Worm (Caenorhabditis elegans) whole organism, L3 larva: ENCODE results near the gene F49F1.10.
"Not testable (repeated sequence)": the region's sequence is repeated elsewhere in the genome, so short reads cannot be mapped to it uniquely, and the experiment has no call there.

ENCODE experiments used
- ZK546.5 ChIP-seq: sonication (generic microtip); optimal IDR thresholded peaks from 2 replicates; lab custom pipeline; 2017; ENCODE audit warnings: missing biosample characterization, missing genetic modification characterization
- aly-2 ChIP-seq: fragments of 150-350 bp; optimal IDR thresholded peaks from 2 replicates; lab custom pipeline; 2014; ENCODE audit warnings: missing biosample characterization, missing genetic modification characterization
- ama-1 ChIP-seq: fragments of 150-350 bp; optimal IDR thresholded peaks from 2 replicates; lab custom pipeline; 2018
- ceh-16 ChIP-seq: sonication (generic microtip); optimal IDR thresholded peaks from 2 replicates; lab custom pipeline; 2017; ENCODE audit warnings: missing biosample characterization, missing genetic modification characterization
- ceh-82 ChIP-seq: fragments of 150-350 bp; optimal IDR thresholded peaks from 2 replicates; lab custom pipeline; 2014; ENCODE audit warnings: missing biosample characterization, missing genetic modification characterization
- egl-5 ChIP-seq: fragments of 150-350 bp; optimal IDR thresholded peaks from 2 replicates; lab custom pipeline; 2017; ENCODE audit warnings: missing biosample characterization, missing genetic modification reagents, missing genetic modification characterization, inconsistent platforms
- elt-1 ChIP-seq: fragments of 150-350 bp; optimal IDR thresholded peaks from 2 replicates; lab custom pipeline; 2014; ENCODE audit warnings: missing biosample characterization, missing genetic modification characterization
- elt-3 ChIP-seq, 3 experiments: fragments of 150-350 bp in 1 of 3; sonication (generic microtip) in 2 of 3; optimal IDR thresholded peaks; 2 replicates in 2 of 3; 4 replicates in 1 of 3; lab custom pipeline; 2014 to 2017; ENCODE audit warnings: missing biosample characterization in 3 of 3, missing genetic modification characterization in 3 of 3
- eor-1 ChIP-seq, 2 experiments: fragments of 150-350 bp; optimal IDR thresholded peaks; 2 replicates each; lab custom pipeline; 2014 to 2018; ENCODE audit warnings: missing biosample characterization in 2 of 2, missing genetic modification characterization in 2 of 2
- fkh-2 ChIP-seq: fragments of 150-350 bp; optimal IDR thresholded peaks from 2 replicates; lab custom pipeline; 2014; ENCODE audit warnings: missing biosample characterization, missing genetic modification reagents, missing genetic modification characterization
- hmg-11 ChIP-seq: sonication (generic microtip); optimal IDR thresholded peaks from 2 replicates; lab custom pipeline; 2016; ENCODE audit warnings: missing genetic modification characterization, missing compliant biosample characterization
- lin-15B ChIP-seq: fragments of 150-350 bp; optimal IDR thresholded peaks from 2 replicates; lab custom pipeline; 2014; ENCODE audit warnings: missing biosample characterization, missing genetic modification characterization
- lin-39 ChIP-seq: fragments of 150-350 bp; optimal IDR thresholded peaks from 2 replicates; lab custom pipeline; 2018; ENCODE audit warnings: missing biosample characterization, missing genetic modification reagents, missing genetic modification characterization
- mdl-1 ChIP-seq: fragments of 150-350 bp; optimal IDR thresholded peaks from 2 replicates; lab custom pipeline; 2014; ENCODE audit warnings: missing biosample characterization, missing genetic modification characterization
- mml-1 ChIP-seq: fragments of 150-350 bp; sonication (generic microtip); optimal IDR thresholded peaks from 3 replicates; lab custom pipeline; 2014; ENCODE audit warnings: missing biosample characterization, missing genetic modification characterization
- nfya-1 ChIP-seq: sonication (generic microtip); optimal IDR thresholded peaks from 2 replicates; lab custom pipeline; 2017; ENCODE audit warnings: missing genetic modification characterization, mild to moderate bottlenecking, missing compliant biosample characterization, antibody characterized with exemption, moderate library complexity; ENCODE audit not compliant: insufficient read depth
- nhr-11 ChIP-seq: fragments of 150-350 bp; optimal IDR thresholded peaks from 2 replicates; lab custom pipeline; 2014; ENCODE audit warnings: missing biosample characterization, missing genetic modification characterization
- nhr-12 ChIP-seq: fragments of 150-350 bp; optimal IDR thresholded peaks from 2 replicates; lab custom pipeline; 2014; ENCODE audit warnings: missing biosample characterization, missing genetic modification characterization
- nhr-23 ChIP-seq: fragments of 150-350 bp; optimal IDR thresholded peaks from 2 replicates; lab custom pipeline; 2014; ENCODE audit warnings: missing biosample characterization, missing genetic modification reagents, missing genetic modification characterization
- nhr-28 ChIP-seq: fragments of 150-350 bp; optimal IDR thresholded peaks from 2 replicates; lab custom pipeline; 2014; ENCODE audit warnings: missing biosample characterization, missing genetic modification characterization
- nhr-43 ChIP-seq: sonication (generic microtip); optimal IDR thresholded peaks from 2 replicates; lab custom pipeline; 2016; ENCODE audit warnings: mild to moderate bottlenecking, missing genetic modification characterization, missing compliant biosample characterization; ENCODE audit not compliant: poor library complexity, severe bottlenecking
- nhr-67 ChIP-seq: fragments of 150-350 bp; optimal IDR thresholded peaks from 2 replicates; lab custom pipeline; 2014; ENCODE audit warnings: missing biosample characterization, missing genetic modification characterization
- nhr-76 ChIP-seq: fragments of 150-350 bp; sonication (generic microtip); optimal IDR thresholded peaks from 5 replicates; lab custom pipeline; 2014; ENCODE audit warnings: missing biosample characterization, missing genetic modification characterization
- nhr-77 ChIP-seq: fragments of 150-350 bp; optimal IDR thresholded peaks from 2 replicates; lab custom pipeline; 2014; ENCODE audit warnings: missing biosample characterization, missing genetic modification characterization
- sea-2 ChIP-seq: fragments of 150-350 bp; sonication (generic microtip); optimal IDR thresholded peaks from 4 replicates; lab custom pipeline; 2014; ENCODE audit warnings: missing biosample characterization, missing genetic modification reagents, missing genetic modification characterization
- skn-1 ChIP-seq: fragments of 150-350 bp; optimal IDR thresholded peaks from 2 replicates; lab custom pipeline; 2014; ENCODE audit warnings: missing biosample characterization, missing genetic modification characterization
- snpc-4 ChIP-seq: fragments of 150-350 bp; optimal IDR thresholded peaks from 2 replicates; lab custom pipeline; 2014; ENCODE audit warnings: missing biosample characterization, missing genetic modification characterization
- unc-39 ChIP-seq: sonication (generic microtip); optimal IDR thresholded peaks from 4 replicates; lab custom pipeline; 2017; ENCODE audit warnings: missing biosample characterization, missing genetic modification characterization
- unc-62 ChIP-seq: fragments of 150-350 bp; sonication (generic microtip); optimal IDR thresholded peaks from 4 replicates; lab custom pipeline; 2014; ENCODE audit warnings: missing biosample characterization, missing genetic modification reagents, missing genetic modification characterization
- zag-1 ChIP-seq: fragments of 150-350 bp; optimal IDR thresholded peaks from 2 replicates; lab custom pipeline; 2014; ENCODE audit warnings: missing biosample characterization, missing genetic modification characterization
- ztf-4 ChIP-seq: fragments of 150-350 bp; optimal IDR thresholded peaks from 2 replicates; lab custom pipeline; 2014; ENCODE audit warnings: missing biosample characterization, missing genetic modification characterization

F49F1.10 gene

ce11 chrIV:4139022-4139421, at the start of gene F49F1.10:
F49F1.10 (minus strand) TSS chrIV:4139122.
- TF ChIP-seq nhr-11 (tag; lab: Kevin White, UChicago) (no peak), ZK546.5 (tag; lab: Kevin White, UChicago) (no peak), nhr-77 (tag; lab: Kevin White, UChicago) (no peak), ceh-16 (no peak), unc-39 (no peak), nhr-43 (tag; lab: Kevin White, UChicago) (no peak), lin-39 (tag; lab: Kevin White, UChicago) (no peak), nhr-76 (tag; lab: Kevin White, UChicago) (no peak), elt-1 (tag; lab: Kevin White, UChicago) (no peak), nhr-28 (tag; lab: Kevin White, UChicago) (no peak)

DNA sequence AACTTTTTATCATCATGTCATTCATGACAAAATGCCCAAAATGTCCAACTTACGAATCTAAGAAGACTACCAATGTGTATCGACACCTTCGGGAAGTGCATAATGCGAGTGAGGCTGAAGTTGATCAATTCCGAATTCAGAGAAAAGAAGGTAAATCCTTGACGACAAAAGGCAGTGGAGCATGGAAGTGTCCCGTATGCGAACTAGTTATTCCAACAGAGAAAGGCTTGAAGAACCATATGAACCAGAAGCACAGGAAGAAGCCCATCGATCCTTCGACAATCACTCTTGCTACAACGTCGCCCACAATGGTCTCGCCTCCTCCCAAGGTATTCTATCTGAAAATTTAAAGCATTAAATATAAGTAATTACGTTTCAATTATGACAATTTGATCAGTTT, 47.2 kb upstream of the F49F1.10 start, which contains the start of gene K08D10.11:
K08D10.11 (minus strand) TSS at position 101 of the 400 bp plus-strand sequence.
- not testable (repeated sequence) for TF ChIP-seq unc-62 (GFP tag; lab: Kevin White, UChicago); ceh-16; ZK546.5 (tag; lab: Kevin White, UChicago)

ce11 chrIV:4184767-4185166, 45.8 kb upstream of the F49F1.10 start:
- TF ChIP-seq lin-15B (tag; lab: Kevin White, UChicago): peak; percentile 61
- TF ChIP-seq nhr-43 (tag; lab: Kevin White, UChicago): peak; percentile 11

DNA sequence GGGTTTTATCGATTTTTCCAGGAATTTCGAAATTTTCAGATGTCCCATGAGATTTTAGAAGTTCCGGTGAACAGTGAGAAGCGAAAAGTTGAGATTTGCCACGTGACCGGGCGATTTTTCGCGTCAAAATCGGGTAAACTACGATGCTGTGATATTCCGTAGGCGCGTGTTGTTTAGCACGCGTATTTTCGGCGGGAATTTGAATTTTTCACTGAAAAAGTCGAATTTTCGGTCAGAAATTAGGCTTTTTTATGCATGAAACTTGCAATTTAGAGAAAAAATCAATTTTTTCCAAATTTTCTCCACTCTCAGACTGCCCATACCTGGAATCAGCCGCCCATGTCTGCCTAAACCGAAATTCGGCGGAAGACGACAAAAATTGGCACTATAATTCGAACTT, 39.5 kb upstream of the F49F1.10 start, which contains the start of gene tsen-34:
tsen-34 (plus strand) TSS at position 34 of the 400 bp plus-strand sequence.
- TF ChIP-seq nfya-1 (tag; lab: Kevin White, UChicago) (no peak), nhr-23 (tag; lab: Kevin White, UChicago) (no peak), nhr-43 (tag; lab: Kevin White, UChicago) (no peak)

ce11 chrIV:4177560-4177959, 38.6 kb upstream of the F49F1.10 start:
- TF ChIP-seq ceh-82 (tag; lab: Kevin White, UChicago) (no peak), lin-15B (tag; lab: Kevin White, UChicago) (peak; percentile 19), skn-1 (tag; lab: Kevin White, UChicago) (no peak), ama-1 (lab: Kevin White, UChicago) (no peak), egl-5 (no peak), nfya-1 (tag; lab: Kevin White, UChicago) (no peak), hmg-11 (tag; lab: Kevin White, UChicago) (no peak)

ce11 chrIV:4176659-4177058, 37.7 kb upstream of the F49F1.10 start:
- TF ChIP-seq sea-2 (GFP tag; lab: Kevin White, UChicago): no peak

DNA sequence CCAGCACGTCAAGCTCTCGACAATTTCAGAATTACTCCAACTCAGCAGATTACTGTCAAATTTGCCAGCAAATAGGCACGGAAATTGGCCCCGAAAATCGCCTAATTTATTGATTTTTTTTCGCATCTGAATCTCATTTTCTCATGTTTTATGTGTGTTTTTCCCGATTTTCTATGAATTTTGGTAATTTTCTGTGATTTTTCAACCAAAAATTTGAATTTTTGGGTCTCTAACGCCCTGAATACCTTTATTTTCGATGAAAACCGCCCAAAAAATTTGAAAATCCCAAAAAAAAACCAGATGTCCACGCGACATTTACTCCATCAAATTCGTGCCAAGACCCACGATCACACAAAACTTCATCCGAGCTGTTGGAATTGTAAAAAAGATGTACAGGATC, 37.2 kb upstream of the F49F1.10 start, which contains the start of gene dnj-15:
dnj-15 (plus strand) TSS at position 301 of the 400 bp plus-strand sequence.
- TF ChIP-seq zag-1 (tag; lab: Kevin White, UChicago): no peak

DNA sequence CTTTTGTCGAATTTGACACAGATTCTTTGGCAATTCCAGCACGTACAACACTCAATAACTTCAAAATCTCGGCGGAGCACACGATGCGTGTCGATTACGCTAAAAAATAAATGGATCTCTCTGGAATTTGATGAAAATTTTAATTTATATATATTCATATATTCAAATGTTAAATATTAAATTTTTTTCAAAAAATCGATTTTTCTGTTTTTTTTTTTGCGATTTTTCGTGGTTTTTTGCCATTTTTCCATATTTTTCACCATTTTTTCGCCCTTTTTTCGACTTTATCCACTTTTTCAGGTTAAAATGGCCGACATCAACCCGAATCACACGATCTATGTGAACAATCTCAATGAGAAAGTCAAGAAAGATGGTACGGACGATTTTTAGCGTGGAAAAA, 34.9 kb upstream of the F49F1.10 start, which contains the start of gene rnp-3:
rnp-3 (plus strand) TSS at position 301 of the 400 bp plus-strand sequence.
- TF ChIP-seq egl-5: no peak
- no peak for TF ChIP-seq nhr-67
- TF ChIP-seq unc-62 (GFP tag; lab: Kevin White, UChicago): no peak
- TF ChIP-seq ceh-16: no peak
- no peak for TF ChIP-seq mdl-1
- TF ChIP-seq ceh-82 (tag; lab: Kevin White, UChicago): no peak

ce11 chrIV:4172242-4172641, 33.3 kb upstream of the F49F1.10 start:
- TF ChIP-seq nhr-76 (tag; lab: Kevin White, UChicago): no peak
- no peak for TF ChIP-seq lin-39 (tag; lab: Kevin White, UChicago)
- TF ChIP-seq nfya-1 (tag; lab: Kevin White, UChicago): no peak
- no peak for TF ChIP-seq elt-3 (tag; optimal IDR thresholded peaks at IDR 0.05; lab: Kevin White, UChicago)
- TF ChIP-seq unc-62 (GFP tag; lab: Kevin White, UChicago): no peak
- no peak for TF ChIP-seq snpc-4
- TF ChIP-seq aly-2 (tag; lab: Kevin White, UChicago): no peak
- TF ChIP-seq skn-1 (tag; lab: Kevin White, UChicago): no peak
- TF ChIP-seq hmg-11 (tag; lab: Kevin White, UChicago): no peak
- no peak for TF ChIP-seq egl-5
- no peak for TF ChIP-seq nhr-12 (tag; lab: Kevin White, UChicago)
- no peak for TF ChIP-seq fkh-2 (tag; lab: Kevin White, UChicago)
- TF ChIP-seq mml-1 (tag; lab: Kevin White, UChicago): no peak
- no peak for TF ChIP-seq ama-1 (lab: Kevin White, UChicago)
- no peak for TF ChIP-seq nhr-67
- no peak for TF ChIP-seq unc-39
- no peak for TF ChIP-seq ceh-16
- no peak for TF ChIP-seq ztf-4 (tag; lab: Kevin White, UChicago)
- TF ChIP-seq eor-1 (tag; optimal IDR thresholded peaks at IDR 0.05; lab: Kevin White, UChicago): no peak
- no peak for TF ChIP-seq nhr-11 (tag; lab: Kevin White, UChicago)
